In genomic region chr2L:3056448-3056790, dm6 we compare ENCODE assay signal across 3 fruit fly cellular contexts.
TF ChIP-seq lines count a peak whose summit lies in the region.

TSS of gene FASN1 (plus strand) at chr2L:3056598.

TF ChIP-seq in whole organism, adult, 20 proteins besides CTCF, POLR2A, EP300 and RAD21 (continued from another document):
- peak; percentile 61 for TF ChIP-seq ovo (GFP tag; optimal IDR thresholded peaks at IDR 0.05; lab: Kevin White, UChicago)
- peak; percentile 78 for TF ChIP-seq Crg-1 (GFP tag; optimal IDR thresholded peaks at IDR 0.05; lab: Kevin White, UChicago)

TF ChIP-seq in whole organism, embryonic, 481 proteins besides CTCF, POLR2A, EP300 and RAD21 (continued from another document and continues in another):
- no peak for TF ChIP-seq CG6689 (GFP tag; IDR thresholded peaks at IDR 0.05; lab: Robert Waterston, UW)
- TF ChIP-seq kay (GFP tag; optimal IDR thresholded peaks at IDR 0.05; lab: Kevin White, UChicago), result no peak
- TF ChIP-seq wek (GFP tag; optimal IDR thresholded peaks at IDR 0.05; lab: Kevin White, UChicago), result peak; percentile 28
- TF ChIP-seq CG14860 (GFP tag; IDR thresholded peaks at IDR 0.05; lab: Robert Waterston, UW; ENCODE audit: partially characterized antibody), result 0 out of 3 replicates have a peak, but pooled peaks have one; percentile 36
- no peak for TF ChIP-seq psq (GFP tag; optimal IDR thresholded peaks at IDR 0.05; lab: Kevin White, UChicago)
- peak; percentile 46 for TF ChIP-seq CG6813 (GFP tag; optimal IDR thresholded peaks at IDR 0.05; lab: Kevin White, UChicago)
- TF ChIP-seq Adf1 (GFP tag; IDR thresholded peaks at IDR 0.05; lab: Robert Waterston, UW), result peak; percentile 37; the same call in 1 of the 2 replicates
- TF ChIP-seq CG14667 (GFP tag; IDR thresholded peaks at IDR 0.05; lab: Robert Waterston, UW), result no peak
- TF ChIP-seq CG10462 (GFP tag; optimal IDR thresholded peaks at IDR 0.05; lab: Kevin White, UChicago), result no peak
- no peak for TF ChIP-seq Nf-YB (GFP tag; optimal IDR thresholded peaks at IDR 0.05; lab: Kevin White, UChicago)
- peak; percentile 42 for TF ChIP-seq CG13296 (GFP tag; optimal IDR thresholded peaks at IDR 0.05; lab: Kevin White, UChicago)
- peak; percentile 4 for TF ChIP-seq CG6854 (GFP tag; optimal IDR thresholded peaks at IDR 0.05; lab: Kevin White, UChicago)
- peak; percentile 11 for TF ChIP-seq Deaf1 (tag; optimal IDR thresholded peaks at IDR 0.05; lab: Kevin White, UChicago)
- TF ChIP-seq CG6791 (GFP tag; IDR thresholded peaks at IDR 0.05; lab: Robert Waterston, UW; ENCODE audit: partially characterized antibody), result 0 out of 3 replicates have a peak, but pooled peaks have one; percentile 29
- no peak for TF ChIP-seq CG8290 (GFP tag; optimal IDR thresholded peaks at IDR 0.05; lab: Kevin White, UChicago)
- peak in 1 of 2 experiments; percentile 68 for TF ChIP-seq CG8290 (tag; optimal IDR thresholded peaks at IDR 0.05; lab: Kevin White, UChicago)
- peak; percentile 2; the same call in 1 of the 2 replicates for TF ChIP-seq ro (GFP tag; IDR thresholded peaks at IDR 0.05; lab: Robert Waterston, UW)
- TF ChIP-seq Dbx (GFP tag; IDR thresholded peaks at IDR 0.05; lab: Robert Waterston, UW), result peak; percentile 67; the same call in 2 of the 3 replicates
- TF ChIP-seq Antp (GFP tag; optimal IDR thresholded peaks at IDR 0.05; lab: Kevin White, UChicago), result peak; percentile 10
- no peak for TF ChIP-seq CG11560 (tag; IDR thresholded peaks at IDR 0.05; lab: Robert Waterston, UW)
- peak; percentile 17 for TF ChIP-seq CG2678 (tag; optimal IDR thresholded peaks at IDR 0.05; lab: Kevin White, UChicago)
- no peak for TF ChIP-seq pum (GFP tag; optimal IDR thresholded peaks at IDR 0.05; lab: Kevin White, UChicago)
- TF ChIP-seq CG13624 (GFP tag; optimal IDR thresholded peaks at IDR 0.05; lab: Kevin White, UChicago), result peak; percentile 28
- TF ChIP-seq CG7987 (GFP tag; optimal IDR thresholded peaks at IDR 0.05; lab: Kevin White, UChicago), result peak; percentile 64
- peak; percentile 7 for TF ChIP-seq ash1 (GFP tag; optimal IDR thresholded peaks at IDR 0.05; lab: Kevin White, UChicago)
- no peak for TF ChIP-seq en (GFP tag; optimal IDR thresholded peaks at IDR 0.05; lab: Kevin White, UChicago)
- no peak for TF ChIP-seq trh (GFP tag; optimal IDR thresholded peaks at IDR 0.05; lab: Kevin White, UChicago)
- 0 out of 3 replicates have a peak, but pooled peaks have one; percentile 25 for TF ChIP-seq CG6175 (GFP tag; IDR thresholded peaks at IDR 0.05; lab: Robert Waterston, UW)
- 0 out of 2 replicates have a peak, but pooled peaks have one; percentile 24 for TF ChIP-seq unc-4 (GFP tag; IDR thresholded peaks at IDR 0.05; lab: Robert Waterston, UW; ENCODE audit: partially characterized antibody)
- peak; percentile 85 for TF ChIP-seq Ets65A (GFP tag; lab: Kevin White, UChicago)
- TF ChIP-seq pfk (GFP tag; optimal IDR thresholded peaks at IDR 0.05; lab: Kevin White, UChicago), result peak; percentile 33
- no peak for TF ChIP-seq CG6254 (GFP tag; optimal IDR thresholded peaks at IDR 0.05; lab: Kevin White, UChicago)
- no peak; the same call in 1 of the 2 replicates for TF ChIP-seq rib (GFP tag; IDR thresholded peaks at IDR 0.05; lab: Robert Waterston, UW)
- TF ChIP-seq sima (GFP tag; optimal IDR thresholded peaks at IDR 0.05; lab: Kevin White, UChicago), result no peak
- TF ChIP-seq Tbp (GFP tag; optimal IDR thresholded peaks at IDR 0.05; lab: Kevin White, UChicago), result no peak
- 0 out of 3 replicates have a peak, but pooled peaks have one; percentile 49 for TF ChIP-seq hb (GFP tag; IDR thresholded peaks at IDR 0.05; lab: Robert Waterston, UW; ENCODE audit: partially characterized antibody)
- peak; percentile 2 for TF ChIP-seq CG13894 (tag; optimal IDR thresholded peaks at IDR 0.05; lab: Kevin White, UChicago)
- TF ChIP-seq otp (GFP tag; IDR thresholded peaks at IDR 0.05; lab: Robert Waterston, UW), result 0 out of 3 replicates have a peak, but pooled peaks have one; percentile 20
- TF ChIP-seq Med (GFP tag; lab: Kevin White, UChicago), result peak; percentile 92
- TF ChIP-seq NC2α (GFP tag; optimal IDR thresholded peaks at IDR 0.05; lab: Kevin White, UChicago), result peak; percentile 11
- TF ChIP-seq Awh (GFP tag; IDR thresholded peaks at IDR 0.05; lab: Robert Waterston, UW), result no peak
- no peak; the same call in 1 of the 2 replicates for TF ChIP-seq CG14014 (GFP tag; IDR thresholded peaks at IDR 0.05; lab: Robert Waterston, UW)
- no peak for TF ChIP-seq chm (GFP tag; IDR thresholded peaks at IDR 0.05; lab: Robert Waterston, UW)
- peak; percentile 25 for TF ChIP-seq MTF-1 (GFP tag; optimal IDR thresholded peaks at IDR 0.05; lab: Kevin White, UChicago; ENCODE audit: borderline replicate concordance)
- peak; percentile 38; the same call in 1 of the 3 replicates for TF ChIP-seq sr (GFP tag; IDR thresholded peaks at IDR 0.05; lab: Robert Waterston, UW)
- TF ChIP-seq HHEX (GFP tag; optimal IDR thresholded peaks at IDR 0.05; lab: Kevin White, UChicago), result peak; percentile 14
- peak; percentile 39 for TF ChIP-seq sd (tag; optimal IDR thresholded peaks at IDR 0.05; lab: Kevin White, UChicago)
- TF ChIP-seq CG17612 (GFP tag; IDR thresholded peaks at IDR 0.05; lab: Robert Waterston, UW), result no peak
- peak; percentile 25; the same call in 1 of the 2 replicates for TF ChIP-seq inv (GFP tag; IDR thresholded peaks at IDR 0.05; lab: Robert Waterston, UW; ENCODE audit: partially characterized antibody)
- TF ChIP-seq CG6654 (GFP tag; optimal IDR thresholded peaks at IDR 0.05; lab: Kevin White, UChicago), result no peak
- no peak for TF ChIP-seq CG18476 (GFP tag; optimal IDR thresholded peaks at IDR 0.05; lab: Kevin White, UChicago)
- peak; percentile 70; the same call in 2 of the 4 replicates for TF ChIP-seq Gug (GFP tag; IDR thresholded peaks at IDR 0.05; lab: Robert Waterston, UW)
- TF ChIP-seq CG8765 (GFP tag; IDR thresholded peaks at IDR 0.05; lab: Robert Waterston, UW), result no peak
- TF ChIP-seq Hey (tag; optimal IDR thresholded peaks at IDR 0.05; lab: Kevin White, UChicago), result peak; percentile 8
- TF ChIP-seq jumu (GFP tag; optimal IDR thresholded peaks at IDR 0.05; lab: Kevin White, UChicago), result no peak
- TF ChIP-seq pita (GFP tag; optimal IDR thresholded peaks at IDR 0.05; lab: Kevin White, UChicago), result no peak
- no peak for TF ChIP-seq NK7.1 (GFP tag; optimal IDR thresholded peaks at IDR 0.05; lab: Kevin White, UChicago)
- peak; percentile 34; the same call in 1 of the 3 replicates for TF ChIP-seq zfh1 (GFP tag; IDR thresholded peaks at IDR 0.05; lab: Robert Waterston, UW)
- no peak for TF ChIP-seq exex (tag; optimal IDR thresholded peaks at IDR 0.05; lab: Kevin White, UChicago)
- 0 out of 3 replicates have a peak, but pooled peaks have one; percentile 22 for TF ChIP-seq Opbp (GFP tag; IDR thresholded peaks at IDR 0.05; lab: Robert Waterston, UW; ENCODE audit: partially characterized antibody)
- TF ChIP-seq Atf6 (GFP tag; IDR thresholded peaks at IDR 0.05; lab: Robert Waterston, UW), result peak; percentile 25; the same call in 1 of the 2 replicates

TF ChIP-seq in whole organism, wandering third instar larva, 38 proteins besides CTCF, POLR2A, EP300 and RAD21 (continued from another document):
- TF ChIP-seq usp (GFP tag; optimal IDR thresholded peaks at IDR 0.05; lab: Kevin White, UChicago), result no peak
- TF ChIP-seq br (GFP tag; optimal IDR thresholded peaks at IDR 0.05; lab: Kevin White, UChicago), result peak; percentile 17
